Worm (Caenorhabditis elegans): ENCODE results near the gene C48B4.13.

DNA sequence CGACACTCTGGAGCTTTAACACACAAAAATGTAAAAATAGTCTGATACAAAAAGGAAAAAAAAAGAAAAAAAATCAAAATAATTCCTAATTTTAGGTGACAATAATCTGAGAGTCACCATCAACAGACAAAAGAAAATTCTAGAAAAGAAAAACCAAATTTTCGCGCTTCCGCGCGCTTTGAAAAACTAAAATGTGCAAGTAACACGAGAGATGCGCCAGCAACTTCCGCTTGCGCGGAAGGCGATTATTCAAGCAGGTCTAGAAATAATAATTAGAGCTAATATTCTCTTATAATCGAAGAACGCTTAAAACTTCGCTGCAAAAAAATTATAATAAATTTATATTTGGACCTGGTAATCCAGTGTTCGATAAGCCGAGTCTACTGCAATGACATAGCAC, 48.4 kb downstream of the C48B4.13 start:
- no peak for TF ChIP-seq lin-11 (tag; optimal IDR thresholded peaks at IDR 0.05)
- no peak for TF ChIP-seq unc-86 (tag; optimal IDR thresholded peaks at IDR 0.05)
- TF ChIP-seq nfya-1 (tag; optimal IDR thresholded peaks at IDR 0.05) = no peak
- TF ChIP-seq lim-6 (tag; optimal IDR thresholded peaks at IDR 0.05) = no peak
- no peak for TF ChIP-seq dmd-4 (tag; optimal IDR thresholded peaks at IDR 0.05; ENCODE audit: borderline replicate concordance)
- no peak for TF ChIP-seq tbx-2 (tag; optimal IDR thresholded peaks at IDR 0.05)
- TF ChIP-seq ceh-9 (tag; optimal IDR thresholded peaks at IDR 0.05) = no peak
- TF ChIP-seq pag-3 (tag; optimal IDR thresholded peaks at IDR 0.05; ENCODE audit: borderline replicate concordance) = no peak
- no peak for TF ChIP-seq fkh-6 (tag; optimal IDR thresholded peaks at IDR 0.05)

Data from whole organism, late embryonic.